Worm (Caenorhabditis elegans): Measurements from ENCODE around the gene M02D8.2.

M02D8.2 gene

ce11 chrX:8739373-8739772 is at the start of gene M02D8.2:
Gene M02D8.2 (plus strand): TSS chrX:8739673.
- no peak for TF ChIP-seq hmg-11 (tag; optimal IDR thresholded peaks at IDR 0.05)

- TF ChIP-seq ceh-9 (tag; optimal IDR thresholded peaks at IDR 0.05) (no peak), nhr-237 (tag; optimal IDR thresholded peaks at IDR 0.05) (no peak), unc-39 (tag; optimal IDR thresholded peaks at IDR 0.05) (no peak), nhr-43 (tag; optimal IDR thresholded peaks at IDR 0.05; ENCODE audit: poor library complexity, severe bottlenecking) (no peak), lin-15B (tag; optimal IDR thresholded peaks at IDR 0.05) (no peak), nhr-76 (tag; optimal IDR thresholded peaks at IDR 0.05) (no peak), ama-1 (optimal IDR thresholded peaks at IDR 0.05) (no peak), nhr-28 (tag; optimal IDR thresholded peaks at IDR 0.05) (no peak), mml-1 (tag; optimal IDR thresholded peaks at IDR 0.05) (no peak), nhr-67 (tag; optimal IDR thresholded peaks at IDR 0.05) (no peak), snpc-4 (tag; optimal IDR thresholded peaks at IDR 0.05) (no peak), hmg-11 (tag; optimal IDR thresholded peaks at IDR 0.05) (no peak)
Measured at ce11 chrX:8697517-8697916, 42.0 kb upstream of the M02D8.2 start, which contains the start of gene frpr-8. Gene frpr-8 (plus strand): TSS chrX:8697817.

ce11 chrX:8703664-8704356 is 35.7 kb upstream of the M02D8.2 start, which contains the start of gene jbts-14:
Gene jbts-14 (plus strand): TSS chrX:8704306.
- TF ChIP-seq snpc-4 (tag; optimal IDR thresholded peaks at IDR 0.05) (peak; percentile 30), eor-1 (tag; optimal IDR thresholded peaks at IDR 0.05) (no peak)

- TF ChIP-seq elt-2 (tag; optimal IDR thresholded peaks at IDR 0.05) = no peak
- no peak for TF ChIP-seq nhr-67 (tag; optimal IDR thresholded peaks at IDR 0.05)
- no peak for TF ChIP-seq pqm-1 (tag; optimal IDR thresholded peaks at IDR 0.05)
- TF ChIP-seq fkh-10 (GFP tag; optimal IDR thresholded peaks at IDR 0.05) = no peak
- TF ChIP-seq ceh-9 (tag; optimal IDR thresholded peaks at IDR 0.05) = no peak
Measured at ce11 chrX:8704830-8705229, 34.6 kb upstream of the M02D8.2 start.

- no peak for TF ChIP-seq nhr-77 (tag; optimal IDR thresholded peaks at IDR 0.05)
- no peak for TF ChIP-seq ceh-28 (tag; optimal IDR thresholded peaks at IDR 0.05)
- no peak for TF ChIP-seq lin-15B (tag; optimal IDR thresholded peaks at IDR 0.05)
- no peak for TF ChIP-seq nhr-76 (tag; optimal IDR thresholded peaks at IDR 0.05)
- TF ChIP-seq ama-1 (optimal IDR thresholded peaks at IDR 0.05) = no peak
- TF ChIP-seq snpc-4 (tag; optimal IDR thresholded peaks at IDR 0.05) = no peak
- no peak for TF ChIP-seq sea-2 (GFP tag; optimal IDR thresholded peaks at IDR 0.05)
- TF ChIP-seq nhr-23 (tag; optimal IDR thresholded peaks at IDR 0.05) = no peak
- no peak for TF ChIP-seq jun-1 (tag; optimal IDR thresholded peaks at IDR 0.05)
- no peak for TF ChIP-seq fkh-2 (tag; optimal IDR thresholded peaks at IDR 0.05)
- TF ChIP-seq nhr-67 (tag; optimal IDR thresholded peaks at IDR 0.05) = no peak
- no peak for TF ChIP-seq zag-1 (tag; optimal IDR thresholded peaks at IDR 0.05)
- no peak for TF ChIP-seq ceh-16 (tag; optimal IDR thresholded peaks at IDR 0.05)
- no peak for TF ChIP-seq ztf-11 (tag; optimal IDR thresholded peaks at IDR 0.05)
- no peak for TF ChIP-seq nhr-11 (tag; optimal IDR thresholded peaks at IDR 0.05)
- no peak for TF ChIP-seq ceh-82 (tag; optimal IDR thresholded peaks at IDR 0.05)
- no peak for TF ChIP-seq daf-12 (tag; optimal IDR thresholded peaks at IDR 0.05)
- no peak for TF ChIP-seq unc-39 (tag; optimal IDR thresholded peaks at IDR 0.05)
- TF ChIP-seq ztf-4 (tag; optimal IDR thresholded peaks at IDR 0.05) = no peak
- TF ChIP-seq ceh-9 (tag; optimal IDR thresholded peaks at IDR 0.05) = no peak
Measured at ce11 chrX:8708053-8708452, 31.4 kb upstream of the M02D8.2 start, which contains the start of gene F53A9.3. Gene F53A9.3 (plus strand): TSS chrX:8708353.

- peak; percentile 56 for TF ChIP-seq elt-2 (tag; optimal IDR thresholded peaks at IDR 0.05)
- TF ChIP-seq pqm-1 (tag; optimal IDR thresholded peaks at IDR 0.05) = peak; percentile 83
- no peak for TF ChIP-seq zag-1 (tag; optimal IDR thresholded peaks at IDR 0.05)
Measured at ce11 chrX:8709424-8709823, 30.0 kb upstream of the M02D8.2 start, which contains the start of gene kreg-1. Gene kreg-1 (plus strand): TSS chrX:8709764.

ce11 chrX:8711141-8711645 is 28.3 kb upstream of the M02D8.2 start, which contains the start of gene F53A9.1:
Gene F53A9.1 (plus strand): TSS chrX:8711595.
- peak; percentile 18 for TF ChIP-seq pqm-1 (tag; optimal IDR thresholded peaks at IDR 0.05)
- TF ChIP-seq mdl-1 (tag; optimal IDR thresholded peaks at IDR 0.05) = no peak
- no peak for TF ChIP-seq elt-1 (tag; optimal IDR thresholded peaks at IDR 0.05)
- no peak for TF ChIP-seq nhr-67 (tag; optimal IDR thresholded peaks at IDR 0.05)
- peak; percentile 28 for TF ChIP-seq elt-2 (tag; optimal IDR thresholded peaks at IDR 0.05)
- no peak for TF ChIP-seq aly-2 (tag; optimal IDR thresholded peaks at IDR 0.05)
- no peak for TF ChIP-seq jun-1 (tag; optimal IDR thresholded peaks at IDR 0.05)
- TF ChIP-seq pha-4 (tag; optimal IDR thresholded peaks at IDR 0.05) = peak; percentile 1
- no peak for TF ChIP-seq ztf-11 (tag; optimal IDR thresholded peaks at IDR 0.05)
- no peak for TF ChIP-seq fos-1 (tag; optimal IDR thresholded peaks at IDR 0.05)
- TF ChIP-seq egl-5 (tag; optimal IDR thresholded peaks at IDR 0.05) = no peak
- TF ChIP-seq tbx-2 (tag; optimal IDR thresholded peaks at IDR 0.05) = no peak
- no peak for TF ChIP-seq hmg-11 (tag; optimal IDR thresholded peaks at IDR 0.05)
- TF ChIP-seq fkh-10 (GFP tag; optimal IDR thresholded peaks at IDR 0.05) = no peak
- TF ChIP-seq fkh-2 (tag; optimal IDR thresholded peaks at IDR 0.05) = no peak
- no peak for TF ChIP-seq snpc-4 (tag; optimal IDR thresholded peaks at IDR 0.05)
- TF ChIP-seq ztf-4 (tag; optimal IDR thresholded peaks at IDR 0.05) = no peak
- TF ChIP-seq nhr-11 (tag; optimal IDR thresholded peaks at IDR 0.05) = no peak
- TF ChIP-seq nhr-12 (tag; optimal IDR thresholded peaks at IDR 0.05) = no peak
